Worm (Caenorhabditis elegans): ENCODE results near the gene ttr-1.

The ttr-1 gene

ce11 chrIII:9927378-9927777 lies 1.5 kb upstream of the ttr-1 start, which contains the start of gene ttr-2:
Gene ttr-2, plus strand, starts transcription at chrIII:9927769.
- no peak for TF ChIP-seq nhr-67 (tag; optimal IDR thresholded peaks at IDR 0.05)
- TF ChIP-seq lin-15B (tag; optimal IDR thresholded peaks at IDR 0.05): no peak
- TF ChIP-seq nhr-23 (tag; optimal IDR thresholded peaks at IDR 0.05): peak; percentile 3
- peak; percentile 24 for TF ChIP-seq nhr-25 (tag; optimal IDR thresholded peaks at IDR 0.05)
- no peak for TF ChIP-seq pqm-1 (tag; optimal IDR thresholded peaks at IDR 0.05)
- TF ChIP-seq R02D3.7 (tag; optimal IDR thresholded peaks at IDR 0.05): no peak

ce11 chrIII:9929525-9929924 lies 648 bp downstream of the ttr-1 start:
- TF ChIP-seq nhr-76 (tag; optimal IDR thresholded peaks at IDR 0.05): no peak
- TF ChIP-seq daf-12 (tag; optimal IDR thresholded peaks at IDR 0.05): no peak

- TF ChIP-seq elt-1 (tag; optimal IDR thresholded peaks at IDR 0.05) (no peak), aly-2 (tag; optimal IDR thresholded peaks at IDR 0.05) (no peak), nfya-1 (tag; optimal IDR thresholded peaks at IDR 0.05; ENCODE audit: insufficient read depth) (peak; percentile 53), ceh-28 (tag; optimal IDR thresholded peaks at IDR 0.05) (no peak), nhr-77 (tag; optimal IDR thresholded peaks at IDR 0.05) (no peak), jun-1 (tag; optimal IDR thresholded peaks at IDR 0.05) (peak; percentile 40), nhr-237 (tag; optimal IDR thresholded peaks at IDR 0.05) (no peak), elt-2 (tag; optimal IDR thresholded peaks at IDR 0.05) (peak; percentile 98), nhr-67 (tag; optimal IDR thresholded peaks at IDR 0.05) (no peak), lsy-12 (tag; optimal IDR thresholded peaks at IDR 0.05) (no peak), nhr-25 (tag; optimal IDR thresholded peaks at IDR 0.05) (no peak), hmg-11 (tag; optimal IDR thresholded peaks at IDR 0.05) (no peak), pqm-1 (tag; optimal IDR thresholded peaks at IDR 0.05) (peak; percentile 92), pha-4 (tag; optimal IDR thresholded peaks at IDR 0.05) (peak; percentile 47), ama-1 (optimal IDR thresholded peaks at IDR 0.05) (no peak), lin-39 (tag; optimal IDR thresholded peaks at IDR 0.05) (no peak), zag-1 (tag; optimal IDR thresholded peaks at IDR 0.05) (no peak), mdl-1 (tag; optimal IDR thresholded peaks at IDR 0.05) (no peak), snpc-4 (tag; optimal IDR thresholded peaks at IDR 0.05) (no peak), daf-12 (tag; optimal IDR thresholded peaks at IDR 0.05) (no peak), ceh-82 (tag; optimal IDR thresholded peaks at IDR 0.05) (no peak), lin-15B (tag; optimal IDR thresholded peaks at IDR 0.05) (no peak), nhr-43 (tag; optimal IDR thresholded peaks at IDR 0.05; ENCODE audit: poor library complexity, severe bottlenecking) (no peak), ceh-9 (tag; optimal IDR thresholded peaks at IDR 0.05) (no peak)
Observed at ce11 chrIII:9930406-9930805, 1.5 kb downstream of the ttr-1 start.

ce11 chrIII:9932091-9932490 lies 3.2 kb downstream of the ttr-1 start, which contains the start of gene dec-7:
Gene dec-7, plus strand, starts transcription at chrIII:9932398.
- TF ChIP-seq pqm-1 (tag; optimal IDR thresholded peaks at IDR 0.05) (no peak), elt-2 (tag; optimal IDR thresholded peaks at IDR 0.05) (peak; percentile 45), pha-4 (tag; optimal IDR thresholded peaks at IDR 0.05) (peak; percentile 2), skn-1 (tag; optimal IDR thresholded peaks at IDR 0.05) (no peak)

ce11 chrIII:9941020-9941674 lies 12.3 kb downstream of the ttr-1 start, which contains the start of the genes K03H1.9 and K03H1.12:
Gene K03H1.9, minus strand, starts transcription at chrIII:9941490.
Gene K03H1.12, plus strand, starts transcription at chrIII:9941624.
- TF ChIP-seq egl-27 (tag; optimal IDR thresholded peaks at IDR 0.05) (no peak), lin-39 (tag; optimal IDR thresholded peaks at IDR 0.05) (no peak), nhr-77 (tag; optimal IDR thresholded peaks at IDR 0.05) (no peak), nfya-1 (tag; optimal IDR thresholded peaks at IDR 0.05; ENCODE audit: insufficient read depth) (no peak), ama-1 (optimal IDR thresholded peaks at IDR 0.05) (no peak), lin-15B (tag; optimal IDR thresholded peaks at IDR 0.05) (no peak), elt-1 (tag; optimal IDR thresholded peaks at IDR 0.05) (no peak), ceh-9 (tag; optimal IDR thresholded peaks at IDR 0.05) (no peak), skn-1 (tag; optimal IDR thresholded peaks at IDR 0.05) (no peak), elt-3 (tag; optimal IDR thresholded peaks at IDR 0.05) (no peak), nhr-76 (tag; optimal IDR thresholded peaks at IDR 0.05) (no peak), daf-12 (tag; optimal IDR thresholded peaks at IDR 0.05) (no peak), nhr-23 (tag; optimal IDR thresholded peaks at IDR 0.05) (no peak), R02D3.7 (tag; optimal IDR thresholded peaks at IDR 0.05) (no peak)

- no peak for TF ChIP-seq ztf-11 (tag; optimal IDR thresholded peaks at IDR 0.05)
- TF ChIP-seq unc-39 (tag; optimal IDR thresholded peaks at IDR 0.05): no peak
- TF ChIP-seq ceh-9 (tag; optimal IDR thresholded peaks at IDR 0.05): no peak
- TF ChIP-seq fkh-10 (GFP tag; optimal IDR thresholded peaks at IDR 0.05): no peak
- TF ChIP-seq nhr-28 (tag; optimal IDR thresholded peaks at IDR 0.05): no peak
- no peak for TF ChIP-seq jun-1 (tag; optimal IDR thresholded peaks at IDR 0.05)
- TF ChIP-seq nhr-77 (tag; optimal IDR thresholded peaks at IDR 0.05): no peak
- no peak for TF ChIP-seq pha-4 (tag; optimal IDR thresholded peaks at IDR 0.05)
- TF ChIP-seq mdl-1 (tag; optimal IDR thresholded peaks at IDR 0.05): no peak
- TF ChIP-seq snpc-4 (tag; optimal IDR thresholded peaks at IDR 0.05): no peak
- TF ChIP-seq mml-1 (tag; optimal IDR thresholded peaks at IDR 0.05): no peak
- TF ChIP-seq lin-39 (tag; optimal IDR thresholded peaks at IDR 0.05): no peak
Observed at ce11 chrIII:9944723-9945122, 15.8 kb downstream of the ttr-1 start, which contains the start of gene gln-2. Gene gln-2, minus strand, starts transcription at chrIII:9944823.
